Fruit fly (Drosophila melanogaster): ENCODE measurements around the gene Acsf3.

Gene Acsf3

DNA sequence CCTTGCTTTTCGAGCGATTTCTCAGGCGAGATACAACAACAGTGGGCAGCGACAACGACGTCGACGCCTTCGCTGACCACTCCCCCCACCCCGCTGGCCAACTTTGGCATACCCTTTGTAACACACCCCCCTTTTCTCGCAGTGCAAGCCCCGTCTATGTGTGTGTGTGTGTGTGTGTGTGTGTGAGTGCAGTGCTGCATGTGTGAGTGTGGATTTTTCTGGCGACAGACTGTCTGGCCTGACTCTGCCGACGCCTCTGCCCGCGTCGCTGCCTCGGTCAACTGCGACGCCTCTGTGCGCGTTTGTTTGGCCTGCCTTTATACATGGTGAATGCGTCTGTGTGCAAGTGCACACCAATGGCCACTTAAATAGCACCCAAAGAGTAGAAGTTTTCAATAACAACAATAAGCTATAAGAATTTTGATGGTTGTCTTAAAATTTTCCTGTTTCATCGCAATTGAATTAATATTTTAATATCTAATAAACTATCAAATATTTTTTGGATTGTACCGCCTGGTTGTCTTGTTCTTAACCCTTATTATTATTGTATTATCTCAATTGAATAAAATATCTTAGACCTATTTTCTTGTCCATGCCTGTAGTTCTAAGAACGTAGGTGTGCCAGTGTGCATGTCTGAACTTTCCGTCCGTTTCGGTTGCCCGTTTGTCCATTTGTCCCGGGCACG is 34.8 kb upstream of the Acsf3 start (continued):
- TF ChIP-seq CG17568 (GFP tag; optimal IDR thresholded peaks at IDR 0.05) (peak; percentile 87), sna (GFP tag; IDR thresholded peaks at IDR 0.05; ENCODE audit: partially characterized antibody) (no peak), pb (GFP tag; optimal IDR thresholded peaks at IDR 0.05) (no peak), CG13894 (tag; optimal IDR thresholded peaks at IDR 0.05) (no peak), toy (GFP tag; IDR thresholded peaks at IDR 0.05) (no peak), CG3995 (GFP tag; optimal IDR thresholded peaks at IDR 0.05) (no peak), CG14050 (GFP tag; IDR thresholded peaks at IDR 0.05) (peak; percentile 76), CG31441 (GFP tag; IDR thresholded peaks at IDR 0.05) (peak; percentile 87), cato (GFP tag; optimal IDR thresholded peaks at IDR 0.05; ENCODE audit: borderline replicate concordance) (peak; percentile 60), Hr3 (GFP tag; optimal IDR thresholded peaks at IDR 0.05) (peak; percentile 71), CG6689 (GFP tag; IDR thresholded peaks at IDR 0.05) (peak; percentile 87), CG18476 (GFP tag; optimal IDR thresholded peaks at IDR 0.05) (peak; percentile 73), CG10543 (GFP tag; optimal IDR thresholded peaks at IDR 0.05) (peak; percentile 80), ase (GFP tag; IDR thresholded peaks at IDR 0.05) (peak; percentile 40; the same call in 1 of the 3 replicates), CG6654 (GFP tag; optimal IDR thresholded peaks at IDR 0.05) (peak; percentile 81), Bdp1 (GFP tag; optimal IDR thresholded peaks at IDR 0.05) (peak; percentile 7), repo (GFP tag; optimal IDR thresholded peaks at IDR 0.05) (no peak), Camta (GFP tag; optimal IDR thresholded peaks at IDR 0.05) (no peak), mirr (GFP tag; optimal IDR thresholded peaks at IDR 0.05) (no peak), Pdp1 (GFP tag; optimal IDR thresholded peaks at IDR 0.05) (peak in 1 of 2 experiments; percentile 30), Lhr (GFP tag; optimal IDR thresholded peaks at IDR 0.05) (peak; percentile 84), CG2199 (GFP tag; IDR thresholded peaks at IDR 0.05) (no peak), tio (GFP tag; optimal IDR thresholded peaks at IDR 0.05) (peak; percentile 86), pum (GFP tag; optimal IDR thresholded peaks at IDR 0.05) (no peak), Hsf (GFP tag; optimal IDR thresholded peaks at IDR 0.05) (peak; percentile 70), phol (tag; optimal IDR thresholded peaks at IDR 0.05) (peak; percentile 96), Max (GFP tag; optimal IDR thresholded peaks at IDR 0.05) (peak; percentile 82), CG10979 (tag; optimal IDR thresholded peaks at IDR 0.05) (peak; percentile 97), Lim3 (GFP tag; IDR thresholded peaks at IDR 0.05) (peak; percentile 52), lmd (GFP tag; IDR thresholded peaks at IDR 0.05) (peak; percentile 85), CG6765 (GFP tag; optimal IDR thresholded peaks at IDR 0.05) (peak; percentile 53), ERR (GFP tag; optimal IDR thresholded peaks at IDR 0.05) (no peak), CG12219 (GFP tag; optimal IDR thresholded peaks at IDR 0.05) (peak; percentile 88), stc (GFP tag; IDR thresholded peaks at IDR 0.05) (peak; percentile 87), tll (GFP tag; optimal IDR thresholded peaks at IDR 0.05) (peak in 1 of 2 experiments; percentile 10), so (GFP tag; IDR thresholded peaks at IDR 0.05) (peak; percentile 89), CG17186 (GFP tag; optimal IDR thresholded peaks at IDR 0.05) (peak; percentile 23), trem (tag; optimal IDR thresholded peaks at IDR 0.05) (peak; percentile 94), CG7372 (GFP tag; IDR thresholded peaks at IDR 0.05) (peak; percentile 67; the same call in 1 of the 2 replicates), HHEX (GFP tag; optimal IDR thresholded peaks at IDR 0.05) (peak; percentile 82), Sox100B (GFP tag; optimal IDR thresholded peaks at IDR 0.05) (peak; percentile 96), sob (GFP tag; IDR thresholded peaks at IDR 0.05) (peak; percentile 71), CG6813 (GFP tag; optimal IDR thresholded peaks at IDR 0.05) (peak; percentile 88), HLH4C (GFP tag; IDR thresholded peaks at IDR 0.05; ENCODE audit: partially characterized antibody) (no peak), inv (GFP tag; IDR thresholded peaks at IDR 0.05; ENCODE audit: partially characterized antibody) (no peak), Hand (GFP tag; optimal IDR thresholded peaks at IDR 0.05) (peak; percentile 63), CG12942 (GFP tag; optimal IDR thresholded peaks at IDR 0.05) (peak; percentile 49), nerfin-2 (GFP tag; IDR thresholded peaks at IDR 0.05; ENCODE audit: partially characterized antibody) (no peak), CG14965 (GFP tag; optimal IDR thresholded peaks at IDR 0.05; ENCODE audit: borderline replicate concordance) (no peak)
